Fruit fly (Drosophila melanogaster) whole organism, wandering third instar larva: ENCODE data around the gene CG7183.

ENCODE experiments used
- CG9705 ChIP-seq: fragments of 200-800 bp; sonication (Bioruptor generic); optimal IDR thresholded peaks from 2 replicates; lab custom pipeline; 2018; ENCODE audit warnings: missing biosample characterization, mild to moderate bottlenecking, missing genetic modification characterization
- GATAd ChIP-seq: sonication (Bioruptor generic); optimal IDR thresholded peaks from 2 replicates; lab custom pipeline; 2016; ENCODE audit warnings: missing biosample characterization, missing genetic modification characterization
- Jra ChIP-seq: sonication (Bioruptor generic); optimal IDR thresholded peaks from 2 replicates; lab custom pipeline; 2016; ENCODE audit warnings: missing biosample characterization, missing genetic modification characterization
- jim ChIP-seq: fragments of 175-275, 200-325 bp; sonication (Bioruptor generic); optimal IDR thresholded peaks from 2 replicates; lab custom pipeline; 2016; ENCODE audit warnings: missing biosample characterization, mild to moderate bottlenecking, missing genetic modification characterization
- pan ChIP-seq: fragments of >200 bp; optimal IDR thresholded peaks from 2 replicates; lab custom pipeline; 2017
- usp ChIP-seq: fragments of >200 bp; optimal IDR thresholded peaks from 2 replicates; lab custom pipeline; 2017; ENCODE audit warnings: missing biosample characterization, missing genetic modification characterization

DNA sequence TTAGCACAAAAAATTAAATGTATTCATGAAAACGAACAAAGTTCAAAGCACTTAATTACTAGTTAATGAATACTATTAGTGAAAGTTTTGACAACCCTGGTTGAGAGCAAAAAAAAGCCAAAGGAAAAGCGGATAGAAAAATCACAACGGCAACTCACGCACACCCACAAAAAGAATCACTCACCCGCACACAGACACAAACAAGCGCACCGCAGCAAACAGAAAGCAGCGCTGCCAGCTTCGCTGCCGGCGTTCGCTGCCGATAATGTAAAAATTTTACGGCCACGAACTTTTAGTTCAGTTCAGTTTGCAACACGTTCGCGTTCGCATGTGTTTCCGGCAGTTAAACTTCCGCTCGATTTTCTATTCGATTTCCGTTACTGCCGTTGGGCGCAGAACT is 47.0 kb upstream of the CG7183 start, which contains the start of gene CG18599:
- TF ChIP-seq Jra (no peak), GATAd (GFP tag; lab: Kevin White, UChicago) (no peak), jim (GFP tag; lab: Kevin White, UChicago) (no peak), CG9705 (GFP tag; lab: Kevin White, UChicago) (no peak), usp (no peak), pan (lab: Kevin White, UChicago) (no peak)
